Fruit fly (Drosophila melanogaster) whole organism, prepupa: Measurements from ENCODE around the gene CG17377.

Source experiments
- Blimp-1 ChIP-seq: fragments of 200-800 bp; sonication (Bioruptor generic); optimal IDR thresholded peaks from 3 replicates; lab custom pipeline; 2017; ENCODE audit warnings: missing biosample characterization, missing genetic modification characterization, mild to moderate bottlenecking, moderate library complexity, missing genetic modification reagents
- CG3919 ChIP-seq: fragments of 200-800 bp; sonication (Bioruptor generic); optimal IDR thresholded peaks from 3 replicates; lab custom pipeline; 2016; ENCODE audit warnings: missing biosample characterization, missing genetic modification characterization
- CG8119 ChIP-seq: fragments of 200-800 bp; sonication (Bioruptor generic); IDR thresholded peaks from 3 replicates; pipeline ENCODE4 v1.3.6; 2022; ENCODE audit warnings: missing biosample characterization, missing genetic modification characterization
- Eip78C ChIP-seq: fragments of 200-800 bp; sonication (Bioruptor generic); peaks from one replicate; lab custom pipeline; 2016; ENCODE audit warnings: missing biosample characterization, missing genetic modification characterization
- OdsH ChIP-seq: fragments of 200-800 bp; sonication (Bioruptor generic); optimal IDR thresholded peaks from 3 replicates; lab custom pipeline; 2016; ENCODE audit warnings: missing biosample characterization, missing genetic modification characterization
- achi ChIP-seq: fragments of 200-800 bp; sonication (Bioruptor generic); optimal IDR thresholded peaks from 3 replicates; lab custom pipeline; 2016; ENCODE audit warnings: missing biosample characterization, missing genetic modification characterization
- dac ChIP-seq: fragments of 200-800 bp; sonication (Bioruptor generic); optimal IDR thresholded peaks from 2 replicates; lab custom pipeline; 2017; ENCODE audit warnings: missing biosample characterization, mild to moderate bottlenecking, missing genetic modification characterization
- eg ChIP-seq: fragments of 200-800 bp; sonication (Bioruptor generic); IDR thresholded peaks from 3 replicates; pipeline ENCODE4 v1.3.6; 2022; ENCODE audit warnings: missing biosample characterization, missing genetic modification characterization
- fd59A ChIP-seq: fragments of 200-800 bp; sonication (Bioruptor generic); optimal IDR thresholded peaks from 2 replicates; lab custom pipeline; 2017; ENCODE audit warnings: missing biosample characterization, mild to moderate bottlenecking, missing genetic modification characterization, missing genetic modification reagents
- lz ChIP-seq: fragments of 200-800 bp; sonication (Bioruptor generic); optimal IDR thresholded peaks from 3 replicates; lab custom pipeline; 2016; ENCODE audit warnings: missing biosample characterization, missing genetic modification characterization

DNA sequence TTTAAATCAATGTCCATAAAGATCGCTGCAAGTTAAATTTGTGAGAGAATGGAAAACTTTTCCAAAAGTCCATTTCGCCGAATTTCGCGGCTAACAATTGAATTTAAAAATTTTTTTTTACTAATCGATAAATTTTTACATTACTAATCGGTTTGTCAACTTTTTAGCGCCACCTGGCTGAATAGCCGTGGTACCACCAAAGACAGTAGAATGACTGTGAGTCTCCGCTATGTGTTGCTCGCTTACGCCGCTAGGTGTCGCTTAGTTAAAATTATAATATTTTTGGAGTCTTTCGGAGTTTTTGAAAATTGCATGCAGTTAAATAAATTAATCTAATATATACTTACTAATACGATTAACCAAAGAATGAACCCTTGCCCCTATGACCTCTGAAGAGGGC is 5.2 kb downstream of the CG17377 start:
- TF ChIP-seq Eip78C (no peak), Blimp-1 (GFP tag; lab: Kevin White, UChicago) (no peak), CG8119 (GFP tag; lab: Robert Waterston, UW) (no peak), CG3919 (no peak), achi (GFP tag; lab: Kevin White, UChicago) (no peak), eg (GFP tag; lab: Robert Waterston, UW) (no peak), fd59A (no peak), dac (GFP tag; lab: Kevin White, UChicago) (no peak), lz (GFP tag; lab: Kevin White, UChicago) (peak; percentile 36), OdsH (GFP tag; lab: Kevin White, UChicago) (no peak)
